Fruit fly (Drosophila melanogaster) whole organism, adult: ENCODE measurements around the gene TotE.
A peak's percentile ranks its signal among the peaks of the same experiment; 100 is the strongest.

ENCODE experiments used
- CG11617 ChIP-seq: fragments of 200-800 bp; sonication (Bioruptor generic); optimal IDR thresholded peaks from 2 replicates; lab custom pipeline; 2017; ENCODE audit warnings: mild to moderate bottlenecking, missing biosample characterization, missing genetic modification reagents, missing genetic modification characterization
- CG12768 ChIP-seq: fragments of 200-800 bp; sonication (Bioruptor generic); optimal IDR thresholded peaks from 2 replicates; lab custom pipeline; 2017; ENCODE audit warnings: missing biosample characterization, missing genetic modification characterization, mild to moderate bottlenecking, moderate library complexity, missing genetic modification reagents
- CG14711 ChIP-seq: fragments of 200-800 bp; sonication (Bioruptor generic); optimal IDR thresholded peaks from 2 replicates; lab custom pipeline; 2018; ENCODE audit warnings: missing biosample characterization, mild to moderate bottlenecking, missing genetic modification characterization, moderate library complexity
- CG1620 ChIP-seq: fragments of 200-800 bp; sonication (Bioruptor generic); optimal IDR thresholded peaks from 2 replicates; lab custom pipeline; 2016; ENCODE audit warnings: missing biosample characterization, missing genetic modification characterization
- CG33017 ChIP-seq: fragments of 200-800 bp; sonication (Bioruptor generic); optimal IDR thresholded peaks from 2 replicates; lab custom pipeline; 2018; ENCODE audit warnings: missing biosample characterization, mild to moderate bottlenecking, missing genetic modification characterization, moderate library complexity
- CG5204 ChIP-seq: fragments of 200-800 bp; sonication (Bioruptor generic); optimal IDR thresholded peaks from 2 replicates; lab custom pipeline; 2016; ENCODE audit warnings: missing biosample characterization, missing genetic modification characterization
- CG7045 ChIP-seq: fragments of 200-800 bp; sonication (Bioruptor generic); optimal IDR thresholded peaks from 2 replicates; lab custom pipeline; 2017; ENCODE audit warnings: missing biosample characterization, mild to moderate bottlenecking, missing genetic modification characterization
- CG7101 ChIP-seq: fragments of 200-800 bp; sonication (Bioruptor generic); optimal IDR thresholded peaks from 2 replicates; lab custom pipeline; 2018; ENCODE audit warnings: missing biosample characterization, mild to moderate bottlenecking, missing genetic modification characterization, moderate library complexity
- Clk ChIP-seq: fragments of 200-800 bp; sonication (Bioruptor generic); optimal IDR thresholded peaks from 2 replicates; lab custom pipeline; 2017; ENCODE audit warnings: missing biosample characterization, missing genetic modification characterization
- Crg-1 ChIP-seq: fragments of 200-800 bp; sonication (Bioruptor generic); optimal IDR thresholded peaks from 2 replicates; lab custom pipeline; 2016; ENCODE audit warnings: missing biosample characterization, missing genetic modification characterization
- Hr96 ChIP-seq: fragments of 200-800 bp; sonication (Bioruptor generic); optimal IDR thresholded peaks from 2 replicates; lab custom pipeline; 2016; ENCODE audit warnings: missing biosample characterization, missing genetic modification characterization
- Mnt ChIP-seq: fragments of 200-800 bp; sonication (Bioruptor generic); optimal IDR thresholded peaks from 2 replicates; lab custom pipeline; 2016; ENCODE audit warnings: missing biosample characterization, mild to moderate bottlenecking, missing genetic modification characterization
- bab1 ChIP-seq: fragments of 200-800 bp; sonication (Bioruptor generic); optimal IDR thresholded peaks from 3 replicates; lab custom pipeline; 2019; ENCODE audit warnings: missing biosample characterization, mild to moderate bottlenecking, missing genetic modification characterization, moderate library complexity
- cic ChIP-seq: fragments of 200-800 bp; sonication (Bioruptor generic); optimal IDR thresholded peaks from 2 replicates; lab custom pipeline; 2017; ENCODE audit warnings: missing biosample characterization, mild to moderate bottlenecking, missing genetic modification characterization, moderate library complexity
- cnc ChIP-seq, 2 experiments: fragments of >200 bp; optimal IDR thresholded peaks; 2 replicates each; lab custom pipeline; 2017
- kay ChIP-seq: fragments of 200-800 bp; sonication (Bioruptor generic); peaks from one replicate; lab custom pipeline; 2016; ENCODE audit warnings: missing biosample characterization, missing genetic modification characterization, borderline replicate concordance
- ovo ChIP-seq: fragments of 200-800 bp; sonication (Bioruptor generic); optimal IDR thresholded peaks from 2 replicates; lab custom pipeline; 2016; ENCODE audit warnings: missing biosample characterization, missing genetic modification characterization
- pad ChIP-seq: fragments of 200-800 bp; sonication (Bioruptor generic); optimal IDR thresholded peaks from 3 replicates; lab custom pipeline; 2017; ENCODE audit warnings: missing biosample characterization, missing genetic modification characterization, mild to moderate bottlenecking, moderate library complexity, missing genetic modification reagents
- tj ChIP-seq: fragments of 200-800 bp; sonication (Bioruptor generic); optimal IDR thresholded peaks from 3 replicates; lab custom pipeline; 2017; ENCODE audit warnings: missing biosample characterization, mild to moderate bottlenecking, missing genetic modification characterization, moderate library complexity
- toe ChIP-seq: fragments of 200-800 bp; sonication (Bioruptor generic); optimal IDR thresholded peaks from 2 replicates; lab custom pipeline; 2016; ENCODE audit warnings: missing biosample characterization, missing genetic modification characterization

The TotE gene

DNA sequence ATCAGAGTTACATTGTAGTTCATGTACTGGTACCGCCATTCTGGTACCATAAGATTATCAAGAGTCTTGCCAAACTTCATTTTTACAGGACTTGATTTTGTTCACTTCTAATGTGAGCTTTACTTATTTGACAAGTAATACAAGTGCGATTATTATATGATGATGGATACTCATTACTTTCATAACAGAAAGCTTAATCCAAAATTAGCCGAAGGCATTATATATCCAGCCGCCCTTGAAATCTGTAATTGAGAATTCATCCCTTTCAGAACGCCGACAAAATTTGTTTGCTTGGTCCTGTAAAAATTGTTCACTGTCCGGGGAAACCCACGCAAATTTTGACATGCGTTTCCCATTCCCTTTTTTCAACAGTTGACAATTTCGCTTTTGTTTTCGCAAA lies 20.9 kb downstream of the TotE start, which contains the start of gene CG10481:
TSS of gene CG10481 (minus strand) at position 101 of the 400 bp plus-strand sequence.
- TF ChIP-seq bab1 (GFP tag; lab: Kevin White, UChicago) (no peak), cic (GFP tag; lab: Kevin White, UChicago) (no peak), CG12768 (GFP tag; lab: Kevin White, UChicago) (no peak), CG5204 (GFP tag; lab: Kevin White, UChicago) (no peak), Mnt (GFP tag; lab: Kevin White, UChicago) (no peak), CG7101 (no peak), Clk (GFP tag; lab: Kevin White, UChicago) (no peak), ovo (GFP tag; lab: Kevin White, UChicago) (no peak), CG7045 (GFP tag; lab: Kevin White, UChicago) (no peak), cnc (optimal IDR thresholded peaks at IDR 0.05; lab: Kevin White, UChicago) (no peak), CG1620 (GFP tag; lab: Kevin White, UChicago) (no peak)

DNA sequence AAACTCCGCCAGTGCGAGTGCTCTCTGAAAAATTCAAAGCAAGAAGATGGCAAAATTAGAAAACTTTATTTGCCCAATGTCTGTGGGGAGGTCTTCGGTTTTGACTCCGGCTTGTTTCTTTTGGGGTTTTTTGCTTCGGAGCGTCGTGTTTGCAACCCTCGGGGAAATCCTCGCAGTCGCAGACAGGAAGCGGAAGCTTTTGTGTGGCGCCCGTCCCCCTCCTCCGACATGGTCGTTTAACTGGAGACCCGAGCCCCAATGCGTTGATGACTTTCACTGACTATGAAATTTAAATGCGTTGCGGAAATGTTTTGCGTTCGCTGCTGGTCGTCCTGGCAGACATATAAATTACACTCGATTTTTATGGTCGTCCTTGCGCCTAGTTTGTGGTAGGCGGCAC lies 25.0 kb downstream of the TotE start:
- no peak for TF ChIP-seq CG14711 (tag; lab: Kevin White, UChicago)
- no peak for TF ChIP-seq tj (GFP tag; lab: Kevin White, UChicago)
- TF ChIP-seq bab1 (GFP tag; lab: Kevin White, UChicago): no peak
- no peak for TF ChIP-seq toe (GFP tag; lab: Kevin White, UChicago)
- TF ChIP-seq cic (GFP tag; lab: Kevin White, UChicago): no peak
- no peak for TF ChIP-seq cnc (optimal IDR thresholded peaks at IDR 0.05; lab: Kevin White, UChicago)
- TF ChIP-seq ovo (GFP tag; lab: Kevin White, UChicago): no peak

DNA sequence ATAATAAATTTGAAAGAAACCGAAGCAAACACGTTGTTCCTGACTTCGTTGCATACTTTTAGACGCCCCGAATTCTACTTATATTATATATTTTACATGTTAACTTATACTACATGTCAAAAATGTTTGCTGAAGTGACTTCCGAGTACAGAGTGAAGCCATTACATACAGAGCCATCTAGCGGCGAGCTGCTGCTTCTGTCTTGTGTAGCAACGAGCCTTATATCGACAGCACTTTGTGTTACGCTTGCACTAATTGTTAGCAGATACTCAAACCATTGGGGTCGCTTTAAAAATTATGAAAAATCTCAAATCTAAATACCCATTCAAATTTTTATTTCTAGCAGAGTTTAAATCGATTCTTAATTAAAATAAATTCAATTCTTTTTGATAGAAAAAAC lies 25.8 kb downstream of the TotE start:
- TF ChIP-seq pad (peak; percentile 29), tj (GFP tag; lab: Kevin White, UChicago) (peak; percentile 62), CG5204 (GFP tag; lab: Kevin White, UChicago) (peak; percentile 19), Hr96 (no peak), bab1 (GFP tag; lab: Kevin White, UChicago) (peak; percentile 25), ovo (GFP tag; lab: Kevin White, UChicago) (no peak), kay (no peak), CG1620 (GFP tag; lab: Kevin White, UChicago) (peak; percentile 66), CG7101 (peak; percentile 37), toe (GFP tag; lab: Kevin White, UChicago) (peak; percentile 54), CG14711 (tag; lab: Kevin White, UChicago) (peak; percentile 21)

DNA sequence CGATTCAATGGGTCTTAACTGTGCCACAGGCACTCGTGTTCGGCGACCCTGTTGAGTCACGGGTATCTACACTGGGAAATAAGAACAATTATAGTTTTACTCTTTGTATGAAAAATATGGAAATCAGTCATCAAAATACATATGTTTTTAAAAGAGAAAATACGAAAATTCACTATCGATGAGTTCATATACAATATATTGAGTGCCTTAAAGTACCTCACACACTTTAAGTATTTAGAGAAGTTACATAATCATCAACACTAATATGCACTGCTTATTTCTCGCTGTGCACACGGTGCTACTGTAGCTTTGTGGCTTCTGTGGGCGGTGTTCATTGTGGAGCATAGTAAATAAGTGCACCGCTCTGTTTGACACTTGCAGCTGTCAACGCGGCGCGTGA lies 28.9 kb downstream of the TotE start:
- no peak for TF ChIP-seq CG11617 (GFP tag; lab: Kevin White, UChicago)
- TF ChIP-seq Mnt (GFP tag; lab: Kevin White, UChicago): no peak

DNA sequence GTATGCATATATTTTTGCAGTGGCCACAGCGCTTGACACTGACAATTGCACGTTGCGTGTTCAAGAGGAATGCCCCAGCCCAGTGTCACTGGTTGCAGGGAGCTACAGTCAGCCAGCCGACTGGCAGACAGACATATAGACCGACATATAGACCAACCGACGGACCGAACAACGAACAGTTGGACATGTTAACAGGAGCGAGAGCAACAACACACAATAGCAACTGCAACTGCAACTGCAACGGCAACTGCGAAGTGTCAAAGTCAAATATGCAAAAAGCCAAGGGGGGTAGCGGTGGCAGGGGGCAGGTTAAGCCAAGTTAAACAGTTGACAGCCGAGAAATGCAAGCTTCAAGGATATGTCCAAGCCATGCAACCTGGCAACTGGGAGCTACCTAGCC lies 38.3 kb downstream of the TotE start:
- no peak for TF ChIP-seq CG7101
- no peak for TF ChIP-seq CG14711 (tag; lab: Kevin White, UChicago)
- TF ChIP-seq CG5204 (GFP tag; lab: Kevin White, UChicago): no peak
- TF ChIP-seq CG7045 (GFP tag; lab: Kevin White, UChicago): no peak
- TF ChIP-seq ovo (GFP tag; lab: Kevin White, UChicago): no peak
- no peak for TF ChIP-seq CG11617 (GFP tag; lab: Kevin White, UChicago)
- TF ChIP-seq kay: no peak
- TF ChIP-seq cnc (optimal IDR thresholded peaks at IDR 0.05; lab: Kevin White, UChicago): no peak

DNA sequence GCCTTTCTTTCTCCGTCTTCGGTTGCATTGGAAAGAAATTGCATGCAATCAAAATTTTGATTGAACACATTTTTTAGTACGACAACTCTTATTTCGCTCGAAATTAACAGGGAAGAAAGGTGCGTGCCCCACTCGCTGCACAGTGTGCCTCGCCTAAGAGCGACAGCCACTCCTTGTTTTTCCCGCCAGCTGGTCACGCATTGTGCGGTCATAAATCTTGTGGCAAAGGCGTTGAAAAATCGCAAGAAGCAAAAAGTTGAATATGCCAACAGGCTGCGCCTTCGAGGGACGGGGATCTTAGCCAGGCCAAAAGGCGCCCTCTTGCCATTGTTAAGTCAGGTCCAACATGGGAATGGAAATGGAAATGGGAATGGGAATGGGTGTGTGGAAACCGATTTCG lies 41.2 kb downstream of the TotE start:
- TF ChIP-seq CG1620 (GFP tag; lab: Kevin White, UChicago) (no peak), kay (no peak), ovo (GFP tag; lab: Kevin White, UChicago) (no peak), cic (GFP tag; lab: Kevin White, UChicago) (no peak), CG7045 (GFP tag; lab: Kevin White, UChicago) (no peak), bab1 (GFP tag; lab: Kevin White, UChicago) (no peak)

- TF ChIP-seq toe (GFP tag; lab: Kevin White, UChicago) (no peak), CG12768 (GFP tag; lab: Kevin White, UChicago) (no peak), Mnt (GFP tag; lab: Kevin White, UChicago) (no peak), Crg-1 (no peak), CG7045 (GFP tag; lab: Kevin White, UChicago) (no peak), CG1620 (GFP tag; lab: Kevin White, UChicago) (no peak), cic (GFP tag; lab: Kevin White, UChicago) (no peak), CG11617 (GFP tag; lab: Kevin White, UChicago) (no peak), CG5204 (GFP tag; lab: Kevin White, UChicago) (no peak), ovo (GFP tag; lab: Kevin White, UChicago) (no peak), CG33017 (tag; lab: Kevin White, UChicago) (no peak), bab1 (GFP tag; lab: Kevin White, UChicago) (no peak), Hr96 (no peak), pad (no peak), tj (GFP tag; lab: Kevin White, UChicago) (no peak), Clk (GFP tag; lab: Kevin White, UChicago) (no peak), kay (no peak)
Measured at dm6 chr2L:19869937-19870336, 43.4 kb downstream of the TotE start.
